Worm (Caenorhabditis elegans): ENCODE results near the gene lrpr-1.

DNA sequence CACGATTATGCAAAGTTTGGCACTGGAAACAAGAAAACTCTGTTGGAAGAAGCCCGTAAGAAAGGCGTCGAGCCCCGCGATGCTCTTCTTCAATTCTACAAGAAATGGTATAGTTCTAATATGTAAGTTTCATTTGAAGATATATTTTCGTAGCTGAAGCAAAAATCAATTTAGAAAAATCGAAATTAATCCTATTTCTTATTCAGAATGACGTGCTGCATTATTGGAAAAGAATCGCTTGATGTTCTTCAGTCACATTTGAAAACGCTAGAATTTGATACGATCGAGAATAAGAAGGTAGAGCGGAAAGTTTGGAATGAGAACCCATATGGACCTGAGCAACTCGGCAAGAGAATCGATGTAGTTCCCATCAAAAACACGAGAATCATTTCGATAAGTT, 40.7 kb downstream of the lrpr-1 start:
- TF ChIP-seq ztf-11 (tag; optimal IDR thresholded peaks at IDR 0.05) (no peak), ces-1 (GFP tag; optimal IDR thresholded peaks at IDR 0.05) (no peak), unc-39 (tag; optimal IDR thresholded peaks at IDR 0.05) (no peak), fos-1 (tag; optimal IDR thresholded peaks at IDR 0.05) (no peak)

All from whole organism, L4 larva.